Worm (Caenorhabditis elegans) whole organism, late embryonic: ENCODE results near the gene F23H11.5.
A peak's percentile ranks its signal among the peaks of the same experiment; 100 is the strongest.

Source experiments
- C08G9.2 ChIP-seq: sonication (generic microtip); optimal IDR thresholded peaks from 2 replicates; lab custom pipeline; 2016; ENCODE audit warnings: mild to moderate bottlenecking, missing genetic modification characterization, moderate library complexity, missing compliant biosample characterization
- C38D4.7 ChIP-seq: fragments of 200-800 bp; sonication (Bioruptor generic); optimal IDR thresholded peaks from 2 replicates; lab custom pipeline; 2018; ENCODE audit warnings: mild to moderate bottlenecking, missing genetic modification characterization, moderate library complexity, missing compliant biosample characterization
- F13H6.1 ChIP-seq: sonication (generic microtip); optimal IDR thresholded peaks from 2 replicates; lab custom pipeline; 2016; ENCODE audit warnings: missing genetic modification characterization, missing compliant biosample characterization
- K02D7.2 ChIP-seq: sonication (generic microtip); optimal IDR thresholded peaks from 2 replicates; lab custom pipeline; 2017; ENCODE audit warnings: mild to moderate bottlenecking, missing genetic modification characterization, missing compliant biosample characterization
- T23F11.4 ChIP-seq: fragments of 200-800 bp; sonication (Bioruptor generic); optimal IDR thresholded peaks from 2 replicates; lab custom pipeline; 2018; ENCODE audit warnings: mild to moderate bottlenecking, missing genetic modification characterization, missing compliant biosample characterization
- ceh-14 ChIP-seq: sonication (generic microtip); optimal IDR thresholded peaks from 2 replicates; lab custom pipeline; 2016; ENCODE audit warnings: missing genotype, missing genetic modification characterization, missing compliant biosample characterization
- ceh-18 ChIP-seq: sonication (generic microtip); optimal IDR thresholded peaks from 2 replicates; lab custom pipeline; 2016; ENCODE audit warnings: missing genetic modification characterization, missing compliant biosample characterization
- ceh-19 ChIP-seq: fragments of 200-800 bp; sonication (Bioruptor generic); optimal IDR thresholded peaks from 2 replicates; lab custom pipeline; 2018; ENCODE audit warnings: mild to moderate bottlenecking, missing genetic modification characterization, missing compliant biosample characterization
- ceh-2 ChIP-seq: sonication (generic microtip); optimal IDR thresholded peaks from 2 replicates; lab custom pipeline; 2016; ENCODE audit warnings: missing genotype, missing genetic modification characterization, missing compliant biosample characterization
- ceh-24 ChIP-seq: sonication (generic microtip); optimal IDR thresholded peaks from 2 replicates; lab custom pipeline; 2016; ENCODE audit warnings: mild to moderate bottlenecking, missing genetic modification characterization, missing compliant biosample characterization
- ceh-34 ChIP-seq: sonication (generic microtip); optimal IDR thresholded peaks from 2 replicates; lab custom pipeline; 2016; ENCODE audit warnings: mild to moderate bottlenecking, missing genetic modification characterization, missing compliant biosample characterization
- ceh-48 ChIP-seq: sonication (generic microtip); optimal IDR thresholded peaks from 2 replicates; lab custom pipeline; 2016; ENCODE audit warnings: missing genetic modification characterization, inconsistent platforms, missing compliant biosample characterization
- ceh-6 ChIP-seq: fragments of 200-800 bp; sonication (Bioruptor generic); optimal IDR thresholded peaks from 2 replicates; lab custom pipeline; 2018; ENCODE audit warnings: mild to moderate bottlenecking, missing genetic modification characterization, missing compliant biosample characterization
- ceh-9 ChIP-seq: sonication (generic microtip); optimal IDR thresholded peaks from 2 replicates; lab custom pipeline; 2016; ENCODE audit warnings: mild to moderate bottlenecking, missing genetic modification characterization, inconsistent platforms, missing compliant biosample characterization
- dmd-4 ChIP-seq: sonication (generic microtip); optimal IDR thresholded peaks from 2 replicates; lab custom pipeline; 2016; ENCODE audit warnings: borderline replicate concordance, missing genetic modification characterization, missing compliant biosample characterization
- elt-4 ChIP-seq: sonication (generic microtip); optimal IDR thresholded peaks from 2 replicates; lab custom pipeline; 2016; ENCODE audit warnings: missing genetic modification characterization, missing compliant biosample characterization
- ets-4 ChIP-seq: sonication (generic microtip); optimal IDR thresholded peaks from 2 replicates; lab custom pipeline; 2016; ENCODE audit warnings: missing genetic modification characterization, missing compliant biosample characterization
- eyg-1 ChIP-seq: sonication (generic microtip); optimal IDR thresholded peaks from 2 replicates; lab custom pipeline; 2016; ENCODE audit warnings: missing genotype, missing genetic modification characterization, missing compliant biosample characterization
- fkh-10 ChIP-seq: fragments of 150-350 bp; optimal IDR thresholded peaks from 2 replicates; lab custom pipeline; 2014; ENCODE audit warnings: missing biosample characterization, missing genetic modification reagents, missing genetic modification characterization
- fkh-6 ChIP-seq: sonication (generic microtip); optimal IDR thresholded peaks from 2 replicates; lab custom pipeline; 2016; ENCODE audit warnings: missing genetic modification characterization, missing compliant biosample characterization
- gmeb-2 ChIP-seq: sonication (generic microtip); optimal IDR thresholded peaks from 2 replicates; lab custom pipeline; 2016; ENCODE audit warnings: missing genetic modification characterization, inconsistent platforms, missing compliant biosample characterization
- hlh-13 ChIP-seq: fragments of 200-800 bp; sonication (Bioruptor generic); optimal IDR thresholded peaks from 2 replicates; lab custom pipeline; 2018; ENCODE audit warnings: mild to moderate bottlenecking, missing genetic modification characterization, missing compliant biosample characterization
- hlh-6 ChIP-seq: sonication (generic microtip); optimal IDR thresholded peaks from 2 replicates; lab custom pipeline; 2016; ENCODE audit warnings: missing genotype, missing genetic modification characterization, missing compliant biosample characterization
- hlh-8 ChIP-seq: sonication (generic microtip); optimal IDR thresholded peaks from 2 replicates; lab custom pipeline; 2016; ENCODE audit warnings: missing genotype, missing genetic modification characterization, missing compliant biosample characterization
- lim-6 ChIP-seq: sonication (generic microtip); optimal IDR thresholded peaks from 2 replicates; lab custom pipeline; 2016; ENCODE audit warnings: missing genetic modification characterization, missing compliant biosample characterization
- lin-11 ChIP-seq: fragments of 200-800 bp; sonication (Bioruptor generic); optimal IDR thresholded peaks from 2 replicates; lab custom pipeline; 2018; ENCODE audit warnings: mild to moderate bottlenecking, missing genetic modification characterization, missing compliant biosample characterization
- madf-2 ChIP-seq: sonication (generic microtip); optimal IDR thresholded peaks from 2 replicates; lab custom pipeline; 2017; ENCODE audit warnings: missing genetic modification characterization, missing compliant biosample characterization
- mec-3 ChIP-seq: sonication (generic microtip); optimal IDR thresholded peaks from 2 replicates; lab custom pipeline; 2016; ENCODE audit warnings: borderline replicate concordance, missing genetic modification characterization, missing compliant biosample characterization
- nfya-1 ChIP-seq: sonication (generic microtip); optimal IDR thresholded peaks from 2 replicates; lab custom pipeline; 2017; ENCODE audit warnings: missing genetic modification characterization, mild to moderate bottlenecking, missing compliant biosample characterization, antibody characterized with exemption, moderate library complexity
- npax-4 ChIP-seq: sonication (generic microtip); optimal IDR thresholded peaks from 2 replicates; lab custom pipeline; 2016; ENCODE audit warnings: missing genetic modification characterization, missing compliant biosample characterization
- pag-3 ChIP-seq: sonication (generic microtip); optimal IDR thresholded peaks from 2 replicates; lab custom pipeline; 2016; ENCODE audit warnings: missing compliant biosample characterization, missing genetic modification characterization, borderline replicate concordance
- pat-9 ChIP-seq: fragments of 200-800 bp; sonication (Bioruptor generic); optimal IDR thresholded peaks from 2 replicates; lab custom pipeline; 2018; ENCODE audit warnings: mild to moderate bottlenecking, missing genetic modification characterization, moderate library complexity, missing compliant biosample characterization
- pqm-1 ChIP-seq: sonication (generic microtip); optimal IDR thresholded peaks from 2 replicates; lab custom pipeline; 2016; ENCODE audit warnings: missing genetic modification characterization, missing compliant biosample characterization
- ref-2 ChIP-seq: sonication (generic microtip); optimal IDR thresholded peaks from 2 replicates; lab custom pipeline; 2016; ENCODE audit warnings: missing genetic modification characterization, missing compliant biosample characterization
- rnt-1 ChIP-seq: sonication (generic microtip); optimal IDR thresholded peaks from 2 replicates; lab custom pipeline; 2016; ENCODE audit warnings: missing genetic modification characterization, missing compliant biosample characterization
- sdc-2 ChIP-seq: sonication (generic microtip); optimal IDR thresholded peaks from 2 replicates; lab custom pipeline; 2016; ENCODE audit warnings: missing genotype, missing genetic modification characterization, missing compliant biosample characterization
- sox-4 ChIP-seq: sonication (generic microtip); optimal IDR thresholded peaks from 2 replicates; lab custom pipeline; 2017; ENCODE audit warnings: mild to moderate bottlenecking, missing genetic modification characterization, inconsistent platforms, missing compliant biosample characterization
- syd-9 ChIP-seq: sonication (generic microtip); optimal IDR thresholded peaks from 2 replicates; lab custom pipeline; 2016; ENCODE audit warnings: mild to moderate bottlenecking, missing genetic modification characterization, moderate library complexity, missing compliant biosample characterization
- tbx-2 ChIP-seq: sonication (generic microtip); optimal IDR thresholded peaks from 2 replicates; lab custom pipeline; 2016; ENCODE audit warnings: missing genetic modification characterization, missing compliant biosample characterization
- ttx-3 ChIP-seq: sonication (generic microtip); optimal IDR thresholded peaks from 2 replicates; lab custom pipeline; 2016; ENCODE audit warnings: missing genetic modification reagents, missing genetic modification characterization, missing compliant biosample characterization
- unc-3 ChIP-seq, 2 experiments: fragments of 200-800 bp in 1 of 2; sonication (Bioruptor generic) in 1 of 2; sonication (generic microtip) in 1 of 2; conservative IDR thresholded peaks in 1 of 2; optimal IDR thresholded peaks in 1 of 2; 2 replicates each; pipeline versions ENCODE4 v1.3.6 to Lab custom; 2016 to 2022; ENCODE audit warnings: missing compliant biosample characterization in 2 of 2, missing genetic modification characterization in 2 of 2, missing genetic modification reagents in 1 of 2
- unc-42 ChIP-seq: sonication (generic microtip); optimal IDR thresholded peaks from 2 replicates; lab custom pipeline; 2016; ENCODE audit warnings: missing genotype, missing genetic modification characterization, missing compliant biosample characterization
- unc-86 ChIP-seq: sonication (generic microtip); optimal IDR thresholded peaks from 2 replicates; lab custom pipeline; 2016; ENCODE audit warnings: missing genetic modification characterization, missing compliant biosample characterization
- zip-5 ChIP-seq: sonication (generic microtip); optimal IDR thresholded peaks from 2 replicates; lab custom pipeline; 2016; ENCODE audit warnings: missing genetic modification characterization, missing compliant biosample characterization
- ztf-16 ChIP-seq: sonication (generic microtip); optimal IDR thresholded peaks from 2 replicates; lab custom pipeline; 2017; ENCODE audit warnings: missing genetic modification characterization, missing compliant biosample characterization

Gene F23H11.5

ce11 chrIII:937961-938360 lies 27.6 kb upstream of the F23H11.5 start, which contains the start of gene fbxa-56:
Gene fbxa-56, minus strand, starts transcription at chrIII:938061.
- TF ChIP-seq dmd-4 (tag; lab: Kevin White, UChicago) (no peak), ceh-2 (no peak), hlh-6 (tag; lab: Kevin White, UChicago) (no peak), lim-6 (tag; lab: Kevin White, UChicago) (no peak), ceh-14 (tag; lab: Kevin White, UChicago) (no peak), sox-4 (tag; lab: Kevin White, UChicago) (no peak), ceh-9 (tag; lab: Kevin White, UChicago) (no peak), elt-4 (no peak), ceh-6 (GFP tag; lab: Kevin White, UChicago) (no peak), ceh-34 (tag; lab: Kevin White, UChicago) (no peak), nfya-1 (tag; lab: Kevin White, UChicago) (no peak), npax-4 (no peak), ref-2 (tag; lab: Kevin White, UChicago) (no peak), unc-3 (GFP tag; conservative IDR thresholded peaks at IDR 0.05; lab: Robert Waterston, UW) (no peak), unc-3 (tag; optimal IDR thresholded peaks at IDR 0.05; lab: Kevin White, UChicago) (no peak), pat-9 (tag; lab: Kevin White, UChicago) (no peak)

DNA sequence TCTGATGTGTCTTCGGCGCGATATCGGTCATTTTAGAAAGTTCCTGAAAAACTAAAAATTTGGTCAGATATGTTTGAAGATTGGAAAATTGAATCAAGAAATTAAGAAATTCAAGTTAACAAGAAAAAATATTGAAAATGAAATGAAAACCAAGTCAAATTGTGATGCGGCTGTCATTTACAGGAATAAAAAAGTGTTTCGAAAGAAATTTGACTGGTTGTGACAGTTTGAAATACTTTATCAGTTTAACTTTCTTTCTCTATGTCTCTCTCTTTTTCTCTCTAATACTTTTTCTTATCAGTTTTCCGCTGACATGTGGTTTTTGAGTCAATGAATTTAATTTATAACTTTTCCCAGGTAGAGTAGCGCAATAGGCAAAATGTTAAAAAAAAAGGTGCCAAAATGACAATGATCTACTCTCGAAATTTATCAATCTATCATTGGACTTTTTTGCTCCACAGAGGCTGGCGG lies 25.7 kb upstream of the F23H11.5 start, which contains the start of gene fbxa-55:
TSS of gene fbxa-55 (minus strand) at position 51 of the 471 bp plus-strand sequence.
- no peak for TF ChIP-seq fkh-10 (GFP tag; lab: Kevin White, UChicago)
- TF ChIP-seq hlh-13 (GFP tag; lab: Kevin White, UChicago): no peak
- no peak for TF ChIP-seq mec-3 (tag; lab: Kevin White, UChicago)
- TF ChIP-seq ets-4: no peak
- no peak for TF ChIP-seq ceh-14 (tag; lab: Kevin White, UChicago)
- TF ChIP-seq, all 69 proteins: peak for 0

DNA sequence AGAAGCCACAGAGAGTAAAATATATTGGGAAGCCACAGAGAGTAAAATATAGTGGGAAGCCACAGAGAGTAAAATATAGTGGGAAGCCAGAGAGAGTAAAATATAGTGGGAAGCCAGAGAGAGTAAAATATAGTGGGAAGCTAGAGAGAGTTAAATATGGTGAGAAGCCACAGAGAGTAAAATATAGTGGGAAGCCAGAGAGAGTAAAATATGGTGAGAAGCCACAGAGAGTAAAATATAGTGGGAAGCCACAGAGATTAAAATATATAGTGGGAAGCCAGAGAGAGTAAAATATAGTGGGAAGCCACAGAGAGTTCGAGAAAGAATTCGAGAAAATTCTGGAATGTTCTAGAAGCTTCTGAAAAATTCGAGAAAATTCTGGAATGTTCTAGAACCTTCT lies 21.0 kb upstream of the F23H11.5 start:
- TF ChIP-seq sdc-2 (tag; lab: Kevin White, UChicago) (peak; percentile 72), madf-2 (tag; lab: Kevin White, UChicago) (peak; percentile 97), elt-4 (peak; percentile 97), hlh-8 (peak; percentile 91), ceh-19 (GFP tag; lab: Kevin White, UChicago) (peak; percentile 91), gmeb-2 (peak; percentile 80), sox-4 (tag; lab: Kevin White, UChicago) (peak; percentile 94), eyg-1 (peak; percentile 57), pag-3 (tag; lab: Kevin White, UChicago) (peak; percentile 97), ceh-6 (GFP tag; lab: Kevin White, UChicago) (peak; percentile 32), unc-42 (tag; lab: Kevin White, UChicago) (peak; percentile 67), C38D4.7 (GFP tag; lab: Kevin White, UChicago) (peak; percentile 66), K02D7.2 (tag; lab: Kevin White, UChicago) (peak; percentile 84), hlh-13 (GFP tag; lab: Kevin White, UChicago) (peak; percentile 95), hlh-6 (tag; lab: Kevin White, UChicago) (peak; percentile 88), ceh-18 (tag; lab: Kevin White, UChicago) (peak; percentile 34), ttx-3 (tag; lab: Kevin White, UChicago) (peak; percentile 41), npax-4 (peak; percentile 79), pqm-1 (tag; lab: Kevin White, UChicago) (peak; percentile 96), ceh-14 (tag; lab: Kevin White, UChicago) (peak; percentile 83), T23F11.4 (GFP tag; lab: Kevin White, UChicago) (peak; percentile 56), ref-2 (tag; lab: Kevin White, UChicago) (peak; percentile 53), rnt-1 (tag; lab: Kevin White, UChicago) (peak; percentile 65), ceh-48 (peak; percentile 74), ceh-24 (peak; percentile 12), ets-4 (peak; percentile 83), fkh-6 (tag; lab: Kevin White, UChicago) (peak; percentile 90), syd-9 (tag; lab: Kevin White, UChicago) (peak; percentile 63), lin-11 (peak; percentile 94), ceh-34 (tag; lab: Kevin White, UChicago) (peak; percentile 84), mec-3 (tag; lab: Kevin White, UChicago) (peak; percentile 76), zip-5 (tag; lab: Kevin White, UChicago) (peak; percentile 34), ceh-2 (peak; percentile 45), pat-9 (tag; lab: Kevin White, UChicago) (peak; percentile 89), tbx-2 (tag; lab: Kevin White, UChicago) (peak; percentile 97), C08G9.2 (tag; lab: Kevin White, UChicago) (peak; percentile 76), F13H6.1 (tag; lab: Kevin White, UChicago) (peak; percentile 79), ztf-16 (peak; percentile 42), unc-86 (tag; lab: Kevin White, UChicago) (peak; percentile 35)
